Worm (Caenorhabditis elegans) whole organism, L4/young adult: Measurements from ENCODE around the gene cyp-33E1.
A peak's percentile ranks its signal among the peaks of the same experiment; 100 is the strongest.

Experiments
- W03F9.2 ChIP-seq: fragments of 150-350 bp; optimal IDR thresholded peaks from 2 replicates; lab custom pipeline; 2014; ENCODE audit warnings: missing biosample characterization, missing genetic modification characterization
- dao-5 ChIP-seq: sonication (generic microtip); optimal IDR thresholded peaks from 2 replicates; lab custom pipeline; 2016; ENCODE audit warnings: missing genotype, missing genetic modification characterization, moderate library complexity, missing compliant biosample characterization
- him-1 ChIP-seq: sonication (generic microtip); optimal IDR thresholded peaks from 2 replicates; lab custom pipeline; 2016; ENCODE audit warnings: missing genotype, missing genetic modification reagents, missing genetic modification characterization, missing compliant biosample characterization

DNA sequence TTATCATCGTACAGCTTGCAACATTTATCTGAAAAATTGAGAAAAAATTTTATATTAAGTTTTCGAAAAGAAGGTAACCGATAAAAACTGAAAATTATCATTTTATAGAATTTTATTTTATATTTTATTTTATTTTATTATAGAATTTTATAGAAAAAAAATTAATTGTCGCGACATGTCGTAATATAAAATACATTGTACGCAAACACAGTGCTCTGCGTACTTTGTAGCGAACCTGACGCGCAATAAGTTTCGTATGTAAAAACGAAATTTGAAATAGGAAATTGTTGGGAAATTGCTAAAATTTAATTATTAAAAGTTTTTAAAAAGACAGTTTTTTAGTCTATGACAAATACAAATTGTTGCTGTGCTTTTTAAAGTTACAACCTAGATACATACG is 43.1 kb upstream of the cyp-33E1 start, which contains the start of the genes hst-1 and ints-6:
- TF ChIP-seq him-1 (tag; lab: Kevin White, UChicago) (no peak), W03F9.2 (peak; percentile 65), dao-5 (tag; lab: Kevin White, UChicago) (no peak)
